Worm (Caenorhabditis elegans): ENCODE results near the gene F37C4.4.

F37C4.4 gene

DNA sequence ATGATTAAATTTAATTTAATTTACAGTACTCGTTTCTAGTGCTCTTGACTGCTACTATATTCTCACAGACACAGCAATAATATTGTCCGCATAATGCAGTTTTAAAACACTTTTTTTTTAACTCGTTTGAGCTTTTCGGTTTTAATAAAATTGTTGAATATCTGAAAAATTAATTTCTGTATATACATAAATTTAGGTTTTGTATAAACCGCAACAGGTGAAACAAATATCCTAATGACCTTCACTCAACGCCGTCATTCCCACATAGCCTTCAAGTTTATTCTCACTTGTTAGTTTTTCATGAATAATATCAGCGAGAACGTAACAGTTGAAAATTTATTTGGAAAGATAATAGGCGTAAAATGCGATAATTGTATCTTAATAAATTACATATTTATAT lies 52.4 kb downstream of the F37C4.4 start, which contains the start of gene srz-19:
srz-19 (plus strand) TSS at position 301 of the 400 bp plus-strand sequence.
- TF ChIP-seq ztf-1 (GFP tag; conservative IDR thresholded peaks at IDR 0.05): no peak
- no peak for TF ChIP-seq lin-11 (tag; optimal IDR thresholded peaks at IDR 0.05)
- TF ChIP-seq sma-3 (GFP tag; optimal IDR thresholded peaks at IDR 0.05): no peak
- TF ChIP-seq gmeb-1 (tag; optimal IDR thresholded peaks at IDR 0.05): no peak
- TF ChIP-seq nhr-6 (tag; optimal IDR thresholded peaks at IDR 0.05): no peak

All from whole organism, L2 larva.